Worm (Caenorhabditis elegans) whole organism, L2 larva: ENCODE results near the gene F49C5.5.

Source experiments
- F13H6.1 ChIP-seq: sonication (generic microtip); optimal IDR thresholded peaks from 2 replicates; lab custom pipeline; 2016; ENCODE audit warnings: missing genetic modification characterization, missing compliant biosample characterization
- ama-1 ChIP-seq: fragments of 150-350 bp; optimal IDR thresholded peaks from 2 replicates; lab custom pipeline; 2018; ENCODE audit warnings: inconsistent platforms
- elt-3 ChIP-seq: sonication (generic microtip); optimal IDR thresholded peaks from 2 replicates; lab custom pipeline; 2017; ENCODE audit warnings: missing biosample characterization, missing genetic modification characterization
- lin-39 ChIP-seq: fragments of 150-350 bp; optimal IDR thresholded peaks from 2 replicates; lab custom pipeline; 2014; ENCODE audit warnings: missing biosample characterization, missing genetic modification reagents, missing genetic modification characterization
- nhr-237 ChIP-seq: fragments of 150-350 bp; optimal IDR thresholded peaks from 2 replicates; lab custom pipeline; 2014; ENCODE audit warnings: missing biosample characterization, missing genetic modification characterization
- skn-1 ChIP-seq: sonication (generic microtip); optimal IDR thresholded peaks from 2 replicates; lab custom pipeline; 2017; ENCODE audit warnings: missing biosample characterization, missing genetic modification characterization
- snpc-4 ChIP-seq: fragments of 150-350 bp; optimal IDR thresholded peaks from 2 replicates; lab custom pipeline; 2014; ENCODE audit warnings: missing biosample characterization, missing genetic modification characterization
- unc-39 ChIP-seq: fragments of 150-350 bp; optimal IDR thresholded peaks from 2 replicates; lab custom pipeline; 2014; ENCODE audit warnings: missing biosample characterization, missing genetic modification characterization
- unc-62 ChIP-seq: fragments of 150-350 bp; optimal IDR thresholded peaks from 2 replicates; lab custom pipeline; 2014; ENCODE audit warnings: missing biosample characterization, missing genetic modification reagents, missing genetic modification characterization
- ztf-1 ChIP-seq: fragments of 200-800 bp; sonication (Bioruptor generic); conservative IDR thresholded peaks from 2 replicates; pipeline ENCODE4 v1.3.6; 2022; ENCODE audit warnings: missing genetic modification characterization, missing compliant biosample characterization
- ztf-11 ChIP-seq: sonication (generic microtip); optimal IDR thresholded peaks from 2 replicates; lab custom pipeline; 2017; ENCODE audit warnings: missing biosample characterization, missing genetic modification characterization

ce11 chrII:12555579-12555978 is 9.3 kb upstream of the F49C5.5 start, which contains the start of gene F49C5.11:
- TF ChIP-seq skn-1 (tag; lab: Kevin White, UChicago) (no peak), elt-3 (tag; lab: Kevin White, UChicago) (no peak), unc-62 (GFP tag; lab: Kevin White, UChicago) (no peak), unc-39 (no peak), lin-39 (tag; lab: Kevin White, UChicago) (no peak), nhr-237 (no peak), ztf-11 (tag; lab: Kevin White, UChicago) (no peak), ama-1 (lab: Kevin White, UChicago) (no peak), ztf-1 (no peak), F13H6.1 (tag; lab: Kevin White, UChicago) (no peak), snpc-4 (no peak)
